Fruit fly (Drosophila melanogaster) whole organism, embryonic: Measurements from ENCODE around the gene CG34242.

Source experiments
- Ada2b ChIP-seq: fragments of 200-800 bp; sonication (Bioruptor generic); IDR thresholded peaks from 2 replicates; pipeline ENCODE4 v1.3.6; 2022; ENCODE audit warnings: missing biosample characterization, missing genetic modification characterization
- Atf3 ChIP-seq: fragments of 200-800 bp; sonication (Bioruptor generic); optimal IDR thresholded peaks from 3 replicates; lab custom pipeline; 2016; ENCODE audit warnings: missing biosample characterization, missing genetic modification characterization
- Atf6 ChIP-seq: fragments of 200-800 bp; sonication (Bioruptor generic); IDR thresholded peaks from 2 replicates; pipeline ENCODE4 v1.3.6; 2022; ENCODE audit warnings: missing biosample characterization, missing genetic modification characterization
- CG11504 ChIP-seq: fragments of 200-800 bp; sonication (Bioruptor generic); optimal IDR thresholded peaks from 3 replicates; lab custom pipeline; 2019; ENCODE audit warnings: missing biosample characterization, mild to moderate bottlenecking, missing genetic modification characterization, moderate library complexity
- CG1233 ChIP-seq: fragments of 200-800 bp; sonication (Bioruptor generic); optimal IDR thresholded peaks from 4 replicates; lab custom pipeline; 2018; ENCODE audit warnings: missing biosample characterization, mild to moderate bottlenecking, missing genetic modification characterization
- CG12391 ChIP-seq: fragments of 200-800 bp; sonication (Bioruptor generic); optimal IDR thresholded peaks from 3 replicates; lab custom pipeline; 2018; ENCODE audit warnings: missing biosample characterization, mild to moderate bottlenecking, missing genetic modification characterization, moderate library complexity
- CG12659 ChIP-seq: fragments of 200-800 bp; sonication (Bioruptor generic); optimal IDR thresholded peaks from 3 replicates; lab custom pipeline; 2017; ENCODE audit warnings: mild to moderate bottlenecking, missing biosample characterization, missing genetic modification reagents, missing genetic modification characterization
- CG17912 ChIP-seq: fragments of 200-800 bp; sonication (Bioruptor generic); optimal IDR thresholded peaks from 2 replicates; lab custom pipeline; 2018; ENCODE audit warnings: missing biosample characterization, mild to moderate bottlenecking, missing genetic modification characterization
- CG18764 ChIP-seq: fragments of 200-800 bp; sonication (Bioruptor generic); optimal IDR thresholded peaks from 3 replicates; lab custom pipeline; 2016; ENCODE audit warnings: missing biosample characterization, missing genetic modification characterization
- CG30020 ChIP-seq: fragments of 200-800 bp; optimal IDR thresholded peaks from 2 replicates; lab custom pipeline; 2019; ENCODE audit warnings: missing biosample characterization, mild to moderate bottlenecking, missing genetic modification characterization, moderate library complexity
- CG30431 ChIP-seq: fragments of 200-800 bp; sonication (Bioruptor generic); optimal IDR thresholded peaks from 2 replicates; lab custom pipeline; 2017; ENCODE audit warnings: missing biosample characterization, missing genetic modification characterization
- CG4360 ChIP-seq: fragments of 200-800 bp; sonication (Bioruptor generic); IDR thresholded peaks from 2 replicates; pipeline ENCODE4 v1.3.6; 2022; ENCODE audit warnings: missing biosample characterization, missing genetic modification characterization
- CG4424 ChIP-seq: fragments of 200-800 bp; sonication (Bioruptor generic); optimal IDR thresholded peaks from 3 replicates; lab custom pipeline; 2016; ENCODE audit warnings: missing biosample characterization, missing genetic modification characterization
- CG7786 ChIP-seq: fragments of 200-800 bp; sonication (Bioruptor generic); optimal IDR thresholded peaks from 2 replicates; lab custom pipeline; 2016; ENCODE audit warnings: missing biosample characterization, missing genetic modification characterization
- CTCF ChIP-seq: fragments of 200-800 bp; sonication (Bioruptor generic); optimal IDR thresholded peaks from 2 replicates; lab custom pipeline; 2017; ENCODE audit warnings: missing biosample characterization, mild to moderate bottlenecking, missing genetic modification characterization, moderate library complexity
- CkIIα-i1 ChIP-seq: fragments of 200-800 bp; sonication (Bioruptor generic); IDR thresholded peaks from 2 replicates; pipeline ENCODE4 v1.3.6; 2022; ENCODE audit warnings: missing biosample characterization, missing genetic modification characterization
- CrebB ChIP-seq: fragments of 200-800 bp; sonication (Bioruptor generic); optimal IDR thresholded peaks from 3 replicates; lab custom pipeline; 2018; ENCODE audit warnings: missing biosample characterization, mild to moderate bottlenecking, missing genetic modification characterization
- Dfd ChIP-seq, 2 experiments: fragments of >200 bp; optimal IDR thresholded peaks; 2 replicates each; lab custom pipeline; 2017; ENCODE audit warnings: missing biosample characterization in 2 of 2, missing genetic modification characterization in 2 of 2
- Fer2 ChIP-seq: fragments of 200-800 bp; sonication (Bioruptor generic); optimal IDR thresholded peaks from 2 replicates; lab custom pipeline; 2018; ENCODE audit warnings: missing biosample characterization, mild to moderate bottlenecking, missing genetic modification characterization, moderate library complexity
- Hr39 ChIP-seq: fragments of >200 bp; optimal IDR thresholded peaks from 2 replicates; lab custom pipeline; 2017
- Hr51 ChIP-seq, 2 experiments: fragments of 200-800 bp; sonication (Bioruptor generic); optimal IDR thresholded peaks; 2 replicates in 1 of 2; 3 replicates in 1 of 2; lab custom pipeline; 2016 to 2018; ENCODE audit warnings: missing biosample characterization in 2 of 2, missing genetic modification characterization in 2 of 2, mild to moderate bottlenecking in 1 of 2, moderate library complexity in 1 of 2
- Kr ChIP-seq: fragments of 200-800 bp; sonication (Bioruptor generic); optimal IDR thresholded peaks from 2 replicates; lab custom pipeline; 2017; ENCODE audit warnings: missing biosample characterization, mild to moderate bottlenecking, missing genetic modification characterization
- NC2α ChIP-seq: fragments of 200-800 bp; sonication (Bioruptor generic); optimal IDR thresholded peaks from 2 replicates; lab custom pipeline; 2016; ENCODE audit warnings: missing biosample characterization, missing genetic modification characterization
- Rfx ChIP-seq: fragments of 200-800 bp; sonication (Bioruptor generic); IDR thresholded peaks from 2 replicates; pipeline ENCODE4 v1.3.6; 2022; ENCODE audit warnings: missing biosample characterization, missing genetic modification characterization
- Six4 ChIP-seq: fragments of 200-800 bp; sonication (Bioruptor generic); optimal IDR thresholded peaks from 2 replicates; lab custom pipeline; 2016; ENCODE audit warnings: missing biosample characterization, missing genetic modification characterization
- Xrp1 ChIP-seq: fragments of 200-800 bp; sonication (Bioruptor generic); IDR thresholded peaks from 2 replicates; pipeline ENCODE4 v1.3.6; 2022; ENCODE audit warnings: missing biosample characterization, missing genetic modification characterization
- ac ChIP-seq: fragments of 200-800 bp; sonication (Bioruptor generic); optimal IDR thresholded peaks from 3 replicates; lab custom pipeline; 2017; ENCODE audit warnings: missing biosample characterization, mild to moderate bottlenecking, missing genetic modification characterization
- ato ChIP-seq: fragments of 200-800 bp; sonication (Bioruptor generic); IDR thresholded peaks from 2 replicates; pipeline ENCODE4 v1.3.6; 2022; ENCODE audit warnings: missing biosample characterization, missing genetic modification characterization; ENCODE audit not compliant: partially characterized antibody
- cad ChIP-seq: fragments of >200 bp; optimal IDR thresholded peaks from 2 replicates; lab custom pipeline; 2017; ENCODE audit warnings: missing biosample characterization, missing genetic modification characterization
- crp ChIP-seq, 2 experiments: fragments of 200-800 bp; sonication (Bioruptor generic); optimal IDR thresholded peaks; 2 replicates in 1 of 2; 3 replicates in 1 of 2; lab custom pipeline; 2017; ENCODE audit warnings: missing biosample characterization in 2 of 2, missing genetic modification characterization in 2 of 2, mild to moderate bottlenecking in 1 of 2, moderate library complexity in 1 of 2
- dysf ChIP-seq: fragments of 200-800 bp; sonication (Bioruptor generic); IDR thresholded peaks from 3 replicates; pipeline ENCODE4 v1.3.6; 2022; ENCODE audit warnings: missing biosample characterization, missing genetic modification characterization
- ewg ChIP-seq: fragments of 200-800 bp; sonication (Bioruptor generic); optimal IDR thresholded peaks from 3 replicates; lab custom pipeline; 2017; ENCODE audit warnings: mild to moderate bottlenecking, missing biosample characterization, missing genetic modification reagents, missing genetic modification characterization
- fd102C ChIP-seq: fragments of 200-800 bp; sonication (Bioruptor generic); optimal IDR thresholded peaks from 2 replicates; lab custom pipeline; 2018; ENCODE audit warnings: missing biosample characterization, mild to moderate bottlenecking, missing genetic modification characterization, moderate library complexity
- gcm2 ChIP-seq: fragments of 200-800 bp; sonication (Bioruptor generic); optimal IDR thresholded peaks from 2 replicates; lab custom pipeline; 2016; ENCODE audit warnings: missing biosample characterization, missing genetic modification characterization
- grn ChIP-seq: fragments of 200-800 bp; sonication (Bioruptor generic); optimal IDR thresholded peaks from 3 replicates; lab custom pipeline; 2017; ENCODE audit warnings: missing biosample characterization, missing genetic modification characterization
- hb ChIP-seq: fragments of 200-800 bp; sonication (Bioruptor generic); IDR thresholded peaks from 3 replicates; pipeline ENCODE4 v1.3.6; 2022; ENCODE audit warnings: missing biosample characterization, missing genetic modification characterization; ENCODE audit not compliant: partially characterized antibody
- hbn ChIP-seq: fragments of 200-800 bp; sonication (Bioruptor generic); IDR thresholded peaks from 2 replicates; pipeline ENCODE4 v1.3.6; 2022; ENCODE audit warnings: missing biosample characterization, missing genetic modification characterization; ENCODE audit not compliant: partially characterized antibody
- hkb ChIP-seq, 2 experiments: fragments of 200-800 bp in 1 of 2; fragments of >200 bp in 1 of 2; sonication (Bioruptor generic) in 1 of 2; IDR thresholded peaks in 1 of 2; optimal IDR thresholded peaks in 1 of 2; 2 replicates each; pipeline versions ENCODE4 v1.3.6 to Lab custom; 2017 to 2022; ENCODE audit warnings: missing biosample characterization in 1 of 2, missing genetic modification characterization in 1 of 2
- knrl ChIP-seq: fragments of 200-800 bp; sonication (Bioruptor generic); IDR thresholded peaks from 3 replicates; pipeline ENCODE4 v1.3.6; 2022; ENCODE audit warnings: missing biosample characterization, missing genetic modification characterization; ENCODE audit not compliant: partially characterized antibody
- lmd ChIP-seq: fragments of 200-800 bp; sonication (Bioruptor generic); IDR thresholded peaks from 2 replicates; pipeline ENCODE4 v1.3.6; 2022; ENCODE audit warnings: missing biosample characterization, missing genetic modification characterization
- nau ChIP-seq: fragments of 200-800 bp; sonication (Bioruptor generic); optimal IDR thresholded peaks from 3 replicates; lab custom pipeline; 2017; ENCODE audit warnings: missing biosample characterization, mild to moderate bottlenecking, missing genetic modification characterization, missing genetic modification reagents
- nerfin-2 ChIP-seq: fragments of 200-800 bp; sonication (Bioruptor generic); IDR thresholded peaks from 2 replicates; pipeline ENCODE4 v1.3.6; 2022; ENCODE audit warnings: missing biosample characterization, missing genetic modification characterization; ENCODE audit not compliant: partially characterized antibody
- pfk ChIP-seq: fragments of 200-800 bp; sonication (Bioruptor generic); optimal IDR thresholded peaks from 2 replicates; lab custom pipeline; 2018; ENCODE audit warnings: missing biosample characterization, mild to moderate bottlenecking, missing genetic modification characterization, moderate library complexity
- pita ChIP-seq: fragments of 200-800 bp; sonication (Bioruptor generic); optimal IDR thresholded peaks from 2 replicates; lab custom pipeline; 2017; ENCODE audit warnings: missing biosample characterization, mild to moderate bottlenecking, missing genetic modification characterization
- ro ChIP-seq: fragments of 200-800 bp; sonication (Bioruptor generic); IDR thresholded peaks from 2 replicates; pipeline ENCODE4 v1.3.6; 2022; ENCODE audit warnings: missing biosample characterization, missing genetic modification characterization
- stc ChIP-seq: fragments of 200-800 bp; sonication (Bioruptor generic); IDR thresholded peaks from 2 replicates; pipeline ENCODE4 v1.3.6; 2022; ENCODE audit warnings: missing biosample characterization, missing genetic modification characterization
- unc-4 ChIP-seq: fragments of 200-800 bp; sonication (Bioruptor generic); IDR thresholded peaks from 2 replicates; pipeline ENCODE4 v1.3.6; 2022; ENCODE audit warnings: missing biosample characterization, missing genetic modification characterization; ENCODE audit not compliant: partially characterized antibody
- vfl ChIP-seq: fragments of 200-800 bp; sonication (Bioruptor generic); optimal IDR thresholded peaks from 2 replicates; lab custom pipeline; 2016; ENCODE audit warnings: missing biosample characterization, missing genetic modification characterization
- wek ChIP-seq: fragments of 200-800 bp; sonication (Bioruptor generic); optimal IDR thresholded peaks from 3 replicates; lab custom pipeline; 2018; ENCODE audit warnings: missing biosample characterization, mild to moderate bottlenecking, missing genetic modification characterization, moderate library complexity
- zen2 ChIP-seq: fragments of 200-800 bp; sonication (Bioruptor generic); IDR thresholded peaks from 3 replicates; pipeline ENCODE4 v1.3.6; 2022; ENCODE audit warnings: missing biosample characterization, missing genetic modification characterization; ENCODE audit not compliant: partially characterized antibody

Gene CG34242

DNA sequence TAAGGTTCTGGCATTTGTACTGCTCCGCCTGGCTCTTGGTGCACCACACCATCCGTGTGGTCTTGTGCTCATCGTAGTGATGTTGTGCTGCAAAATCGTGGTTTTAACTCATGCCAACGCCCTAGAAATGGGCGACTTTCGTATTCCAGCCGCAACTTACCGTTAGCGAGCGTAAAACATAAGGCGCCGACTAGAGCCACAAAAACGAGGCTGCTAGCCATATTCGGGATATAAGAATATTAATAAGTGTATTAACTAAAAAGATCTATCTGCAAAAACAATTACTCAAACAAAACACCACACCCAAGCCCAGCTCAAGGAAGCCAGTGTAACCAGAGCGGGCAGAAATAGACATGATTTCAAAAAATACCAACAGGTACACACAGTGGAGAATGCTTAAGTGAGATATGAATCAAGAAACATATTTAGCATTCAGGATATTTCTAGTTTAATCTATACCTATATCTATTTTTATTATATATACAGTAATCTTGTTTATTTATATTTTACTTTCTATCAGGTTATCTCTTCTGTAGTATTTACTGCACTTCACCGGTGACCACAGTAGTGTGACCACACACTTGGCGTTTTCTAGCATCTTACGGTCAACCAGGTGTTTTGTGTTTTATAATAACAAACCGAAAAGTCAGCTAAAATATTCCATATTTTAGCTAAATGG lies at the start of gene CG34242, which contains the start of gene Tsf2 (continued):
- TF ChIP-seq crp (GFP tag; optimal IDR thresholded peaks at IDR 0.05; lab: Kevin White, UChicago) = peak in 1 of 2 experiments; percentile 70
- no peak for TF ChIP-seq fd102C
- TF ChIP-seq NC2α = no peak
- TF ChIP-seq ewg = no peak
- peak; percentile 18 for TF ChIP-seq CG18764 (GFP tag; lab: Kevin White, UChicago)
- no peak for TF ChIP-seq gcm2 (GFP tag; lab: Kevin White, UChicago)
- no peak for TF ChIP-seq hbn
- TF ChIP-seq CG12659 = peak; percentile 56
- peak; percentile 71 for TF ChIP-seq Six4 (GFP tag; lab: Kevin White, UChicago)
- TF ChIP-seq cad (GFP tag; lab: Kevin White, UChicago) = no peak
- TF ChIP-seq zen2 (GFP tag; lab: Robert Waterston, UW) = no peak
- TF ChIP-seq ato (GFP tag; lab: Robert Waterston, UW) = no peak
- peak; percentile 95 for TF ChIP-seq lmd
- TF ChIP-seq CG30020 = peak; percentile 69
- TF ChIP-seq CG30431 (GFP tag; lab: Kevin White, UChicago) = no peak
- TF ChIP-seq wek (GFP tag; lab: Kevin White, UChicago) = no peak
- peak; percentile 89 for TF ChIP-seq ro
- no peak for TF ChIP-seq Hr51 (GFP tag; optimal IDR thresholded peaks at IDR 0.05; lab: Kevin White, UChicago)
- TF ChIP-seq CTCF (GFP tag; lab: Kevin White, UChicago) = peak; percentile 10
- no peak for TF ChIP-seq ac (GFP tag; lab: Kevin White, UChicago)
- peak; percentile 83 for TF ChIP-seq stc (GFP tag; lab: Robert Waterston, UW)
- TF ChIP-seq CG4424 = peak; percentile 69
- no peak for TF ChIP-seq hb (GFP tag; lab: Robert Waterston, UW)
- peak; percentile 51 for TF ChIP-seq nau (GFP tag; lab: Kevin White, UChicago)
- TF ChIP-seq CG12391 (tag; lab: Kevin White, UChicago) = peak; percentile 53
- no peak for TF ChIP-seq Kr (GFP tag; lab: Kevin White, UChicago)
- TF ChIP-seq grn = no peak
- peak; percentile 92 for TF ChIP-seq Atf6 (GFP tag; lab: Robert Waterston, UW)
- TF ChIP-seq nerfin-2 = no peak
- TF ChIP-seq hkb (optimal IDR thresholded peaks at IDR 0.05; lab: Kevin White, UChicago) = no peak
- TF ChIP-seq hkb (GFP tag; IDR thresholded peaks at IDR 0.05; lab: Robert Waterston, UW) = peak; percentile 85
- no peak for TF ChIP-seq Hr39
- no peak for TF ChIP-seq CG7786
- no peak for TF ChIP-seq CG17912 (GFP tag; lab: Kevin White, UChicago)
- peak; percentile 66 for TF ChIP-seq Fer2 (tag; lab: Kevin White, UChicago)
- TF ChIP-seq vfl = no peak
- no peak for TF ChIP-seq CkIIα-i1
- TF ChIP-seq CG11504 (tag; lab: Kevin White, UChicago) = peak; percentile 91
- no peak for TF ChIP-seq unc-4 (GFP tag; lab: Robert Waterston, UW)
- TF ChIP-seq Xrp1 (GFP tag; lab: Robert Waterston, UW) = peak; percentile 97
- peak; percentile 95 for TF ChIP-seq Ada2b (GFP tag; lab: Robert Waterston, UW)
- TF ChIP-seq knrl (GFP tag; lab: Robert Waterston, UW) = no peak
- no peak for TF ChIP-seq Dfd (GFP tag; optimal IDR thresholded peaks at IDR 0.05; lab: Kevin White, UChicago)
- no peak for TF ChIP-seq pita (GFP tag; lab: Kevin White, UChicago)
- no peak for TF ChIP-seq Atf3 (GFP tag; lab: Kevin White, UChicago)
- TF ChIP-seq CG1233 (GFP tag; lab: Kevin White, UChicago) = no peak
- TF ChIP-seq dysf (GFP tag; lab: Robert Waterston, UW) = peak; percentile 94
- TF ChIP-seq Rfx (GFP tag; lab: Robert Waterston, UW) = peak; percentile 96
- TF ChIP-seq CG4360 (GFP tag; lab: Robert Waterston, UW) = peak; percentile 63
- no peak for TF ChIP-seq pfk (GFP tag; lab: Kevin White, UChicago)
- no peak for TF ChIP-seq CrebB (tag; lab: Kevin White, UChicago)
